Worm (Caenorhabditis elegans) whole organism, early embryonic: ENCODE results near the gene fbxc-52.
A peak's percentile ranks its signal among the peaks of the same experiment; 100 is the strongest.

Source experiments
- B0310.2 ChIP-seq: sonication (generic microtip); optimal IDR thresholded peaks from 2 replicates; lab custom pipeline; 2016; ENCODE audit warnings: mild to moderate bottlenecking, missing genetic modification characterization, missing compliant biosample characterization
- F13C5.2 ChIP-seq: sonication (generic microtip); optimal IDR thresholded peaks from 2 replicates; lab custom pipeline; 2017; ENCODE audit warnings: mild to moderate bottlenecking, missing genetic modification characterization, inconsistent platforms, missing compliant biosample characterization
- aly-1 ChIP-seq: sonication (generic microtip); optimal IDR thresholded peaks from 2 replicates; lab custom pipeline; 2016; ENCODE audit warnings: missing genetic modification characterization, missing compliant biosample characterization
- ama-1 ChIP-seq: fragments of 150-350 bp; optimal IDR thresholded peaks from 2 replicates; lab custom pipeline; 2014
- ceh-13 ChIP-seq: fragments of 200-800 bp; sonication (Bioruptor generic); optimal IDR thresholded peaks from 2 replicates; lab custom pipeline; 2018; ENCODE audit warnings: mild to moderate bottlenecking, missing genetic modification characterization, missing compliant biosample characterization
- ceh-36 ChIP-seq: sonication (generic microtip); optimal IDR thresholded peaks from 2 replicates; lab custom pipeline; 2016; ENCODE audit warnings: missing genetic modification characterization, inconsistent platforms, missing compliant biosample characterization
- ets-7 ChIP-seq: sonication (generic microtip); optimal IDR thresholded peaks from 2 replicates; lab custom pipeline; 2016; ENCODE audit warnings: missing genotype, missing genetic modification characterization, missing compliant biosample characterization
- flt-1 ChIP-seq: fragments of 200-800 bp; sonication (Bioruptor generic); IDR thresholded peaks from 2 replicates; pipeline ENCODE4 v1.3.6; 2022; ENCODE audit warnings: missing genetic modification characterization, missing compliant biosample characterization
- hmbx-1 ChIP-seq: sonication (generic microtip); optimal IDR thresholded peaks from 2 replicates; lab custom pipeline; 2016; ENCODE audit warnings: mild to moderate bottlenecking, missing genetic modification characterization, missing compliant biosample characterization
- hmg-4 ChIP-seq: fragments of 200-800 bp; sonication (Bioruptor generic); optimal IDR thresholded peaks from 2 replicates; lab custom pipeline; 2018; ENCODE audit warnings: mild to moderate bottlenecking, missing genetic modification characterization, missing compliant biosample characterization
- hnd-1 ChIP-seq: sonication (generic microtip); optimal IDR thresholded peaks from 2 replicates; lab custom pipeline; 2016; ENCODE audit warnings: missing genetic modification characterization, missing compliant biosample characterization
- pes-1 ChIP-seq: fragments of 200-800 bp; sonication (Bioruptor generic); IDR thresholded peaks from 2 replicates; pipeline ENCODE4 v1.3.6; 2022; ENCODE audit warnings: missing genetic modification reagents, missing genetic modification characterization, missing compliant biosample characterization
- scrt-1 ChIP-seq: fragments of 200-800 bp; sonication (Bioruptor generic); IDR thresholded peaks from 2 replicates; pipeline ENCODE4 v1.3.6; 2022; ENCODE audit warnings: missing genetic modification characterization, missing compliant biosample characterization
- sea-1 ChIP-seq: fragments of 200-800 bp; sonication (Bioruptor generic); conservative IDR thresholded peaks from 2 replicates; pipeline ENCODE4 v1.3.6; 2022; ENCODE audit warnings: missing genetic modification characterization, missing compliant biosample characterization
- tbx-11 ChIP-seq: fragments of 200-800 bp; sonication (Bioruptor generic); IDR thresholded peaks from 2 replicates; pipeline ENCODE4 v1.3.6; 2022; ENCODE audit warnings: missing genetic modification characterization, missing compliant biosample characterization
- tbx-37 ChIP-seq: fragments of 200-800 bp; sonication (Bioruptor generic); conservative IDR thresholded peaks from 2 replicates; pipeline ENCODE4 v1.3.6; 2022; ENCODE audit warnings: missing genetic modification reagents, missing genetic modification characterization, missing compliant biosample characterization
- tra-4 ChIP-seq: sonication (generic microtip); optimal IDR thresholded peaks from 2 replicates; lab custom pipeline; 2017; ENCODE audit warnings: missing genetic modification characterization, missing compliant biosample characterization

The fbxc-52 gene

DNA sequence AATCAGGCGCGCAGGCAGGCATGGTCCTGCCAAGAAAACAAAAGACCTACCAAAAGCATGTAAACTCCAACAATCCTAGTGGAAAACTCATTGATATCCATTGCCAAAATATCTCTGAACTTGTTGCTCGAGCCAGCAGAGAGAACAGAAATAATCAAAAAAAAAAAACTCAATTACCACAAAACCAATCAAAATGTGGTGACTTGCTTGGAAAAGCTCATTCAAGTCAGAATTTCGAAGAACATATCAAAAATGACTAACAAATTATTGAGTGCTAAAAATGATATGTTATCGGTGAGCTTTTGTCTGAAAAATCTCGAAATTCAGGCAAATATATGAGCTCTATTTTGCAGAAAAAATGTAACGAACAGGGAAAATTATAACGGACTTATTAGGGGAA, 15.8 kb upstream of the fbxc-52 start, which contains the start of gene srx-105:
Gene srx-105, minus strand, starts transcription at position 101 of the 400 bp plus-strand sequence.
- no peak for TF ChIP-seq pes-1 (GFP tag; lab: Robert Waterston, UW)
- no peak for TF ChIP-seq ceh-13
- TF ChIP-seq ceh-36 (tag; lab: Kevin White, UChicago): no peak
- TF ChIP-seq hmg-4 (GFP tag; lab: Kevin White, UChicago): no peak
- no peak for TF ChIP-seq ets-7
- TF ChIP-seq aly-1 (tag; lab: Kevin White, UChicago): no peak
- no peak for TF ChIP-seq hnd-1 (tag; lab: Kevin White, UChicago)
- no peak for TF ChIP-seq F13C5.2 (tag; lab: Kevin White, UChicago)
- no peak for TF ChIP-seq tra-4 (tag; lab: Kevin White, UChicago)
- no peak for TF ChIP-seq ama-1 (lab: Kevin White, UChicago)
- TF ChIP-seq tbx-37 (GFP tag; lab: Robert Waterston, UW): no peak

DNA sequence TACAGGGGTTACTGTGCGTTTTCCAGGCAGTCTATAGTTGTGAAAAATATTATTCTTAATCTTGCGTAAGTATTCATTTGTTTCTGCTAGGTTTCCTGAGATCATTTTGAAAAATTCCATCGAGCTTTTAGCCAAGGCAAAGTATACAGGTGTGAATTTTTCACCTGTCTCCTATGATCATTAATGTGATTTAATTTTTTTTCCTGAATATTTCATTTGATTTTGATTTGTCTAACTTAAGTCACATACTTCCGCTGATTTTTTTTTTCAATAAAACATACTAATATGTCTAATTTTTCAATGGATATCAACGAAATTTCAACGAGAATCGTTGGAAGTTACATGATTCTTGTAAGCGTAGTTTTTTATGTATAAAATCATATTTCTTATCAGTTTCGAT, 11.7 kb upstream of the fbxc-52 start, which contains the start of gene srx-108:
Gene srx-108, plus strand, starts transcription at position 301 of the 400 bp plus-strand sequence.
- TF ChIP-seq F13C5.2 (tag; lab: Kevin White, UChicago) (no peak), ets-7 (no peak), ceh-13 (no peak), hmbx-1 (no peak), B0310.2 (no peak), flt-1 (GFP tag; lab: Robert Waterston, UW) (no peak), sea-1 (no peak), aly-1 (tag; lab: Kevin White, UChicago) (no peak), tra-4 (tag; lab: Kevin White, UChicago) (no peak), hmg-4 (GFP tag; lab: Kevin White, UChicago) (no peak), scrt-1 (no peak)

DNA sequence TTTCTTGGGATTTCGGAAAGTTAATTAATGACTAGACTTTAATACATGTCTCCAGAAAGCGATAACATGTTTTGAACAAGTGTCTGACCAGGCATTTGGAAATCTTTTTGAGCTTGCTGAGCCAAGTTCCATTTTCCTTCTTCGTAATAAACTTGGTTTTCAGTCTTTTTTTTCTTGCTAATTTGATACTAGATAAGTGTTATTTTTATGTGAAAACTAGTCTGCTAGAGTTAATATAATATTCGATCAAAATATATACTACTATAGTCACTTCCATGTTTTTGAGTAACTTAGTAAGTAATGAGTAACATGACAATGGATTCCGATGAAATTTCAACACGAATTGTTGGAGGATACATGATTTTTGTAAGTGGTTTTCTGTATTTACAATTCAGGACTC, 7.8 kb upstream of the fbxc-52 start, which contains the start of gene srx-110:
Gene srx-110, plus strand, starts transcription at position 301 of the 400 bp plus-strand sequence.
- TF ChIP-seq ets-7: no peak
- TF ChIP-seq flt-1 (GFP tag; lab: Robert Waterston, UW): no peak
- no peak for TF ChIP-seq tbx-37 (GFP tag; lab: Robert Waterston, UW)
- no peak for TF ChIP-seq hnd-1 (tag; lab: Kevin White, UChicago)
- no peak for TF ChIP-seq F13C5.2 (tag; lab: Kevin White, UChicago)
- TF ChIP-seq hmg-4 (GFP tag; lab: Kevin White, UChicago): no peak
- no peak for TF ChIP-seq pes-1 (GFP tag; lab: Robert Waterston, UW)
- TF ChIP-seq sea-1: no peak
- TF ChIP-seq scrt-1: no peak
- TF ChIP-seq aly-1 (tag; lab: Kevin White, UChicago): no peak
- TF ChIP-seq ceh-36 (tag; lab: Kevin White, UChicago): no peak
- TF ChIP-seq ama-1 (lab: Kevin White, UChicago): no peak
- no peak for TF ChIP-seq ceh-13
- TF ChIP-seq B0310.2: no peak
- no peak for TF ChIP-seq tra-4 (tag; lab: Kevin White, UChicago)
- TF ChIP-seq hmbx-1: no peak
- TF ChIP-seq tbx-11 (GFP tag; lab: Robert Waterston, UW): no peak

- TF ChIP-seq hmg-4 (GFP tag; lab: Kevin White, UChicago): no peak
- TF ChIP-seq ceh-36 (tag; lab: Kevin White, UChicago): peak; percentile 51
Measured at ce11 chrII:3711047-3711446, 6.0 kb upstream of the fbxc-52 start, which contains the start of gene fbxc-53. Gene fbxc-53 (plus strand): TSS chrII:3711291.

DNA sequence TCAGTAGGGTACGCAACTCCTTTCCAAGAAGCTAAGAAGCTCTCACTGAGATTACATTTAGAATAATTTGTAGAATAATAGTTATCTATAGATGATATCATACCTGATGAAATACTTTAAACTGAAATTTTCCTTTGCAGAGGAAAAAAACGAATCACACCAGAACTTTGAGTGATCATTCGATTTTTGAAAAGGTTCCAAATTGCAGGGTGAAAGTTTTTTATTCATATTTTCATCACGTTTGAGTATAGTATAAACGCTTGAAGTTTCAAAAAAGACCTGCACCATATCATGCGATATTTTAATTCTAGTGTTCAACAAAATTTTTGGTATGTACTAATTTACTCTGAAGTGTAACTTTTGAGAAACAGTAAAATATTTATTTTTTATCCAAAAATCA, 2.5 kb upstream of the fbxc-52 start, which contains the start of gene srh-100:
Gene srh-100, minus strand, starts transcription at position 101 of the 400 bp plus-strand sequence.
- TF ChIP-seq hmg-4 (GFP tag; lab: Kevin White, UChicago) (no peak), tbx-11 (GFP tag; lab: Robert Waterston, UW) (no peak), tra-4 (tag; lab: Kevin White, UChicago) (no peak), hmbx-1 (no peak), hnd-1 (tag; lab: Kevin White, UChicago) (no peak)

DNA sequence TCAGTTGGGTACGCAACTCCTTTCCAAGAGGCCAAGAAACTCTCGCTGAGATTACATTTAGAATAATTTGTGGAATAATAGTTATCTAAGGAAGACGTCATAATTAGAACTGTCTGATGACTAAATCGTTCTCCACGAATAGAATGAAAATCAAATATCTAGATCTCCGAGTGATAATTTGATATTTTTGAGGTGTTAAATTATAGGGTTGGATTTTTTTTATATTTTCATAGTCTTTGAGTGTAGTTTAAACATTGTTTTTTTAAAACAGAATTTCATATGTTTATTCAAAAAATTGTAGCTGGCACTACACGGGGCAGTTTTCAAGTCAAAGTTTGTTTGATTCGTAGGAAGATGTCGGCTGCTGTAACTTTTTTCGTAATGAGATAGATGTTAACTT, 606 bp upstream of the fbxc-52 start, which contains the start of gene srh-99:
Gene srh-99, minus strand, starts transcription at position 101 of the 400 bp plus-strand sequence.
- no peak for TF ChIP-seq sea-1
- TF ChIP-seq F13C5.2 (tag; lab: Kevin White, UChicago): no peak
- TF ChIP-seq tra-4 (tag; lab: Kevin White, UChicago): no peak
- no peak for TF ChIP-seq hnd-1 (tag; lab: Kevin White, UChicago)
- no peak for TF ChIP-seq ama-1 (lab: Kevin White, UChicago)
- no peak for TF ChIP-seq pes-1 (GFP tag; lab: Robert Waterston, UW)

DNA sequence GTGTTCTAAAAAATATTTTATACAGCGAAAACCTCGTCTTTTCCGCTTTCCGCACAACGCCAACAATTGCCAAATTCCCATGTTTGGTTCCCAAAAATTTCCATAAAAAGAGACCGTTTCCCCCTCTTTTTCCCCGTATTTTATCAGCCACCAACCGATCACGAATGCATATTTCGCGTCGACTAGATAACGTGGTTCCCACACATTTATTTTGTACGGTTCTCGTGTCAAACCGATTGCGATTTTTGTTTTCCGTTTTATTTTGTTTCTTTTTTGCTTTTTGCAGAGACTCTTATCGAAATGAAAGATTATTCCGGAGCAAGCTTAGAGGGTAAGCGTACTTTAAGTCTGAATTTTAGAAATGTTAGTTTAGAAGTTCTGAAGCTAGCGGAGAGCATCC, 4.0 kb downstream of the fbxc-52 start, which contains the start of gene C46E10.3:
Gene C46E10.3, plus strand, starts transcription at position 301 of the 400 bp plus-strand sequence.
- no peak for TF ChIP-seq tra-4 (tag; lab: Kevin White, UChicago)
- TF ChIP-seq scrt-1: no peak
- TF ChIP-seq tbx-37 (GFP tag; lab: Robert Waterston, UW): no peak
- no peak for TF ChIP-seq ceh-36 (tag; lab: Kevin White, UChicago)
- TF ChIP-seq ama-1 (lab: Kevin White, UChicago): no peak

DNA sequence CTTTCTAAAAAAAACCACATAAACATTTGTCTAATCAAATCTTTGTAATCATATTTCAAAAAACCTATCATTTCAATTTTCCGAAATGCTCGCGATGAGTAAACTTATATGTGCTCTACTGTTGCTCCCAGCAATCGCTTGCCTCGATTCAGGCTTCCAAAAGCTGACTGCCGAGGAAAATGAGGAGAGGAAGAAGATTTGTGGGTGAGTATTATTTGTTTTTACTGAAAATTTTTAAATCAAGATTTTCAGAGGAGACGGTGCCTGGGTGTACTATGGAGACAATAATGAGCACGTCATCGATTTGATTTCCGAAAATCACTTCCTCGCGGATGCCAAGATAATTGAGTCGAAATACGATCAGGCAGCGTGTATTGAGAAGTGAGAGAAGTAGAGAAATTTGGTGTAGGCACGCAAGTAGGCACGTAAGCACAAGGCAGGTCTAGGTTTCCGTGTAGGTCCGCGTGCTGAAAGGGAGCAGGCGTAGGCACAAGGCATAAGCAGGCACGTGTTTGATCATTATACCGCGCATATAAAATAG, 7.2 kb downstream of the fbxc-52 start, which contains the start of gene C46E10.1:
Gene C46E10.1, plus strand, starts transcription at position 51 of the 541 bp plus-strand sequence.
- no peak for TF ChIP-seq ets-7
